Fruit fly (Drosophila melanogaster): ENCODE data around the gene CG7655.
A peak's percentile ranks its signal among the peaks of the same experiment; 100 is the strongest.

Gene CG7655

DNA sequence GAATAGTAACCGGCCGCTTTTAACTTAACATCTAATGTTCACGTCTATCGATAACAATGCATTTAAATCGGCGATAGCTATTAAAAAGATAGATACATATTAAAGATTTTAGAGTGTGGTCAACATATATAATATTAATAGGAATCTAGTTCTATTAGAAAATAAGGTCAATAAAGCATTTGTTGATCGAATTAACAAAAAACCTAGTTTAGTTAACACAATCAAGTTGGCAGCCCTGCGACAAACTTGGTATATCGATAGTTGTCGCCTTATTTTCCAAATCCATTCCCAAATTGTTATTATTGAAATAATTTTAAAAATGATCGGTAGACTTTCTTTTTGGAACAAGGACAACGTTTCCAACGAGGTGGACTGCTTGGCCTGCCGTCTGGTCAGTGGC, 2.4 kb downstream of the CG7655 start, which contains the start of the genes CG31251 and CG31360 (continued):
- no peak for TF ChIP-seq sd (tag; optimal IDR thresholded peaks at IDR 0.05)
- peak; percentile 48 for TF ChIP-seq Nf-YC (tag; optimal IDR thresholded peaks at IDR 0.05)
- no peak for TF ChIP-seq CG6813 (GFP tag; optimal IDR thresholded peaks at IDR 0.05)
- TF ChIP-seq tio (GFP tag; optimal IDR thresholded peaks at IDR 0.05) = no peak
- TF ChIP-seq grn (GFP tag; optimal IDR thresholded peaks at IDR 0.05) = no peak
- no peak for TF ChIP-seq Xbp1 (GFP tag; optimal IDR thresholded peaks at IDR 0.05)
- no peak for TF ChIP-seq CG13424 (tag; optimal IDR thresholded peaks at IDR 0.05)
- TF ChIP-seq zen (tag; optimal IDR thresholded peaks at IDR 0.05) = peak; percentile 19
- TF ChIP-seq Myb (GFP tag; optimal IDR thresholded peaks at IDR 0.05) = no peak
- no peak for TF ChIP-seq hkb (optimal IDR thresholded peaks at IDR 0.05)
- no peak for TF ChIP-seq hkb (GFP tag; IDR thresholded peaks at IDR 0.05)
- TF ChIP-seq Eip74EF (GFP tag; optimal IDR thresholded peaks at IDR 0.05) = no peak
- no peak for TF ChIP-seq CG32532 (GFP tag; IDR thresholded peaks at IDR 0.05)
- TF ChIP-seq CG6791 (GFP tag; IDR thresholded peaks at IDR 0.05; ENCODE audit: partially characterized antibody) = peak; percentile 74
- TF ChIP-seq CG7556 (GFP tag; optimal IDR thresholded peaks at IDR 0.05) = no peak
- peak; percentile 77 for TF ChIP-seq vnd (GFP tag; IDR thresholded peaks at IDR 0.05; ENCODE audit: partially characterized antibody)
- TF ChIP-seq CG12219 (GFP tag; optimal IDR thresholded peaks at IDR 0.05) = no peak
- TF ChIP-seq Rx (GFP tag; IDR thresholded peaks at IDR 0.05) = no peak
- TF ChIP-seq CG17568 (GFP tag; optimal IDR thresholded peaks at IDR 0.05) = no peak
- TF ChIP-seq ewg (GFP tag; optimal IDR thresholded peaks at IDR 0.05) = no peak
- TF ChIP-seq CG6854 (GFP tag; optimal IDR thresholded peaks at IDR 0.05) = no peak
- TF ChIP-seq Xrp1 (GFP tag; IDR thresholded peaks at IDR 0.05) = no peak
- TF ChIP-seq NK7.1 (GFP tag; optimal IDR thresholded peaks at IDR 0.05) = no peak
- TF ChIP-seq CG1647 (GFP tag; optimal IDR thresholded peaks at IDR 0.05) = no peak
- TF ChIP-seq Vsx1 (GFP tag; optimal IDR thresholded peaks at IDR 0.05) = no peak
- TF ChIP-seq CG3995 (GFP tag; optimal IDR thresholded peaks at IDR 0.05) = peak; percentile 59
- no peak for TF ChIP-seq D19A (tag; optimal IDR thresholded peaks at IDR 0.05)
- TF ChIP-seq gt (GFP tag; IDR thresholded peaks at IDR 0.05) = no peak
- peak; percentile 59; the same call in 2 of the 3 replicates for TF ChIP-seq row (GFP tag; IDR thresholded peaks at IDR 0.05)
- TF ChIP-seq CG2202 (tag; optimal IDR thresholded peaks at IDR 0.05) = no peak
- no peak for TF ChIP-seq ham (GFP tag; IDR thresholded peaks at IDR 0.05)
- no peak for TF ChIP-seq pho (GFP tag; optimal IDR thresholded peaks at IDR 0.05)
- no peak for TF ChIP-seq Atf-2 (GFP tag; optimal IDR thresholded peaks at IDR 0.05)
- no peak for TF ChIP-seq Ptx1 (GFP tag; IDR thresholded peaks at IDR 0.05)
- no peak for TF ChIP-seq CG9609 (GFP tag; optimal IDR thresholded peaks at IDR 0.05)
- TF ChIP-seq CG10431 (GFP tag; optimal IDR thresholded peaks at IDR 0.05) = no peak
- TF ChIP-seq dmrt11E (tag; optimal IDR thresholded peaks at IDR 0.05) = no peak
- no peak for TF ChIP-seq Six4 (GFP tag; optimal IDR thresholded peaks at IDR 0.05)
- no peak for TF ChIP-seq CG1792 (GFP tag; optimal IDR thresholded peaks at IDR 0.05)
- TF ChIP-seq Scr (GFP tag; IDR thresholded peaks at IDR 0.05; ENCODE audit: partially characterized antibody) = peak; percentile 90
- no peak for TF ChIP-seq CG33557 (GFP tag; optimal IDR thresholded peaks at IDR 0.05)
- no peak for TF ChIP-seq CG1602 (GFP tag; optimal IDR thresholded peaks at IDR 0.05)
- no peak for TF ChIP-seq lmd (GFP tag; IDR thresholded peaks at IDR 0.05)
- no peak for TF ChIP-seq CG10565 (GFP tag; optimal IDR thresholded peaks at IDR 0.05)
- TF ChIP-seq Trl (optimal IDR thresholded peaks at IDR 0.05) = no peak
- no peak for TF ChIP-seq Trl (GFP tag; optimal IDR thresholded peaks at IDR 0.05)
- TF ChIP-seq tna (GFP tag; IDR thresholded peaks at IDR 0.05; ENCODE audit: partially characterized antibody) = peak; percentile 72
- TF ChIP-seq zen2 (GFP tag; IDR thresholded peaks at IDR 0.05; ENCODE audit: partially characterized antibody) = peak; percentile 85; the same call in 2 of the 3 replicates
- TF ChIP-seq Hey (tag; optimal IDR thresholded peaks at IDR 0.05) = no peak
- no peak for TF ChIP-seq CG10543 (GFP tag; optimal IDR thresholded peaks at IDR 0.05)
- no peak for TF ChIP-seq CG10274 (GFP tag; optimal IDR thresholded peaks at IDR 0.05)
- TF ChIP-seq jing (GFP tag; optimal IDR thresholded peaks at IDR 0.05) = no peak
